Worm (Caenorhabditis elegans) whole organism, L4/young adult: ENCODE measurements around the gene C38H2.2.

Experiments
- W03F9.2 ChIP-seq: fragments of 150-350 bp; optimal IDR thresholded peaks from 2 replicates; lab custom pipeline; 2014; ENCODE audit warnings: missing biosample characterization, missing genetic modification characterization
- dao-5 ChIP-seq: sonication (generic microtip); optimal IDR thresholded peaks from 2 replicates; lab custom pipeline; 2016; ENCODE audit warnings: missing genotype, missing genetic modification characterization, moderate library complexity, missing compliant biosample characterization
- him-1 ChIP-seq: sonication (generic microtip); optimal IDR thresholded peaks from 2 replicates; lab custom pipeline; 2016; ENCODE audit warnings: missing genotype, missing genetic modification reagents, missing genetic modification characterization, missing compliant biosample characterization

ce11 chrIII:10398919-10399318, 17.3 kb downstream of the C38H2.2 start:
- peak; percentile 22 for TF ChIP-seq him-1 (tag; lab: Kevin White, UChicago)
- TF ChIP-seq dao-5 (tag; lab: Kevin White, UChicago), result no peak
- TF ChIP-seq W03F9.2 (tag; lab: Kevin White, UChicago), result no peak
